Worm (Caenorhabditis elegans): Measurements from ENCODE around the gene pgap-2.

pgap-2 gene

DNA sequence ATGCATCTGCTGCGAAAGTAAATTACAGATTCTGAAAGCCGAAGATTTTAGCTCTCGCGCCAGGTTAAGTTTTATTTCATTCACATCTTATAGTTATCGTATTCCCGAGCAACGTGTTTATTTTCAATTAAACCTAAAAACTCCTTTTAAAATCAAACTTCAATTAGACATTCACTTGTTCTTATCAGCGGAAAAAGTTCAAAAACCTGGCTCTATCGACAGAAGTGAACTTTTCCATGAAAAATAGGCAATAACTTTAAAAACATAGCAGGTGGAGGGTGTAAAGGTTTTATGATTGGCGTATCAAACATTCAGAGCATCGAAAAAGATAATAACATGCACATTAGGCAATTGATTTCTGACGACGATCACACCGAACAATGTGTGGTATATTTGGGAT lies 16.3 kb upstream of the pgap-2 start, which contains the start of gene ppat-1:
Gene ppat-1, plus strand, starts transcription at position 316 of the 400 bp plus-strand sequence.
- no peak for TF ChIP-seq ceh-79 (tag; optimal IDR thresholded peaks at IDR 0.05)
- TF ChIP-seq nhr-80 (tag; optimal IDR thresholded peaks at IDR 0.05): peak; percentile 51

DNA sequence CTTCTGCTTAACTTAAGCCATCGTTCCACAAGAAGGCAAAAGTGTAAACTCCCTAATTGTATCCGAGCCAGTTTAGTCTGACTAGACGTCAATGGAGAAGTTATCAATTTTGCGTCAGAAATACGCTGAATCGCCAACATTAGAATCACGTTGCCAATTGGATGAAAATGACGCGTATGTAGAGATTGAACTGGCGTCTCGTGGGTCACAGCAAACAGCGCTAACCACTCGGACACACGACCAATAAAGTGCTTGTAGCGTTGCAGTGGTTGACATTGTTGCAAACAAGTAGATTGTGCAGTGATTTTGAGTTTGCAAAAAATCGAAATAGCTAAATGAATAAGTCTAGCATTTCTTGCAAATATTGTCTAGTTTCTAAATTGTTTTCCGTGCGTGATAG lies 15.7 kb upstream of the pgap-2 start:
- no peak for TF ChIP-seq ztf-6 (GFP tag; IDR thresholded peaks at IDR 0.05)
- no peak for TF ChIP-seq nhr-27 (tag; optimal IDR thresholded peaks at IDR 0.05)
- 0 out of 2 replicates have a peak, but pooled peaks have one; percentile 34 for TF ChIP-seq egl-18 (GFP tag; IDR thresholded peaks at IDR 0.05)
- TF ChIP-seq ceh-91 (GFP tag; IDR thresholded peaks at IDR 0.05): 0 out of 2 replicates have a peak, but pooled peaks have one; percentile 26
- peak; percentile 94 for TF ChIP-seq B0261.1 (tag; optimal IDR thresholded peaks at IDR 0.05)
- peak; percentile 98 for TF ChIP-seq tbp1 (GFP tag; optimal IDR thresholded peaks at IDR 0.05)
- no peak for TF ChIP-seq lin-40 (tag; optimal IDR thresholded peaks at IDR 0.05)
- TF ChIP-seq snpc-4 (GFP tag; optimal IDR thresholded peaks at IDR 0.05): peak; percentile 78
- peak in 3 of 4 experiments; percentile 2 to 66 (median 42) for TF ChIP-seq snpc-4 (tag; optimal IDR thresholded peaks at IDR 0.05)
- TF ChIP-seq aptf-3 (GFP tag; IDR thresholded peaks at IDR 0.05): peak; percentile 90
- peak in 1 of 3 experiments; percentile 75 for TF ChIP-seq lin-35 (GFP tag; optimal IDR thresholded peaks at IDR 0.05)
- TF ChIP-seq atf-7 (tag; optimal IDR thresholded peaks at IDR 0.05): peak; percentile 69
- 0 out of 2 replicates have a peak, but pooled peaks have one; percentile 58 for TF ChIP-seq ceh-58 (GFP tag; IDR thresholded peaks at IDR 0.05)
- peak; percentile 94 for TF ChIP-seq zim-3 (tag; optimal IDR thresholded peaks at IDR 0.05)
- peak; percentile 91 for TF ChIP-seq snpc-3.4 (tag; optimal IDR thresholded peaks at IDR 0.05)
- TF ChIP-seq hsf-1 (GFP tag; IDR thresholded peaks at IDR 0.05): peak; percentile 59; the same call in 1 of the 2 replicates
- peak; percentile 69 for TF ChIP-seq snpc-1.1 (tag; optimal IDR thresholded peaks at IDR 0.05; ENCODE audit: insufficient read depth)
- TF ChIP-seq hlh-12 (tag; optimal IDR thresholded peaks at IDR 0.05): peak; percentile 88
- peak; percentile 76 for TF ChIP-seq unc-130 (GFP tag; optimal IDR thresholded peaks at IDR 0.05)
- TF ChIP-seq F33H1.4 (GFP tag; IDR thresholded peaks at IDR 0.05): peak; percentile 57
- TF ChIP-seq athp-1 (tag; optimal IDR thresholded peaks at IDR 0.05): peak; percentile 94
- TF ChIP-seq ceh-40 (GFP tag; IDR thresholded peaks at IDR 0.05): peak; percentile 76; the same call in 1 of the 2 replicates
- TF ChIP-seq Y95B8A.8 (GFP tag; IDR thresholded peaks at IDR 0.05): 0 out of 2 replicates have a peak, but pooled peaks have one; percentile 63
- TF ChIP-seq attf-5 (GFP tag; optimal IDR thresholded peaks at IDR 0.05): peak; percentile 81
- peak; percentile 70 for TF ChIP-seq lsy-27 (tag; optimal IDR thresholded peaks at IDR 0.05; ENCODE audit: borderline replicate concordance, insufficient read depth)
- TF ChIP-seq tbx-9 (tag; optimal IDR thresholded peaks at IDR 0.05; ENCODE audit: borderline replicate concordance): peak; percentile 45
- peak; percentile 78 to 96 for TF ChIP-seq rec-8 (tag; optimal IDR thresholded peaks at IDR 0.05)
- TF ChIP-seq somi-1 (GFP tag; optimal IDR thresholded peaks at IDR 0.05): peak; percentile 51
- no peak for TF ChIP-seq mcd-1 (GFP tag; IDR thresholded peaks at IDR 0.05)
- TF ChIP-seq Y79H2A.3 (GFP tag; conservative IDR thresholded peaks at IDR 0.05): 0 out of 2 replicates have a peak, but pooled peaks have one; percentile 44
- TF ChIP-seq K12H6.12 (tag; optimal IDR thresholded peaks at IDR 0.05): peak; percentile 61
- peak; percentile 64 for TF ChIP-seq F57C9.4 (tag; optimal IDR thresholded peaks at IDR 0.05)
- TF ChIP-seq cebp-2 (GFP tag; IDR thresholded peaks at IDR 0.05): peak; percentile 96
- peak; percentile 90 for TF ChIP-seq F49E8.2 (tag; optimal IDR thresholded peaks at IDR 0.05; ENCODE audit: insufficient read depth)
- TF ChIP-seq efl-1 (GFP tag; optimal IDR thresholded peaks at IDR 0.05): peak; percentile 40
- TF ChIP-seq nhr-120 (GFP tag; IDR thresholded peaks at IDR 0.05): 0 out of 2 replicates have a peak, but pooled peaks have one; percentile 55
- peak; percentile 62 for TF ChIP-seq F10E7.11 (tag; optimal IDR thresholded peaks at IDR 0.05)
- peak; percentile 88; the same call in 1 of the 2 replicates for TF ChIP-seq ztf-25 (GFP tag; IDR thresholded peaks at IDR 0.05)
- TF ChIP-seq nfya-1 (tag; optimal IDR thresholded peaks at IDR 0.05; ENCODE audit: borderline replicate concordance, insufficient read depth): no peak
- peak; percentile 71 for TF ChIP-seq B0336.3 (GFP tag; IDR thresholded peaks at IDR 0.05)
- TF ChIP-seq F55B11.4 (tag; optimal IDR thresholded peaks at IDR 0.05; ENCODE audit: borderline replicate concordance, insufficient read depth): no peak
- TF ChIP-seq dox-1 (GFP tag; IDR thresholded peaks at IDR 0.05): peak; percentile 87
- TF ChIP-seq mes-4 (tag; optimal IDR thresholded peaks at IDR 0.05): peak; percentile 91

Measured in whole organism, young adult.